Fruit fly (Drosophila melanogaster): ENCODE data around the gene Lkr.

Gene Lkr

dm6 chr3L:5569724-5570123, 40.6 kb upstream of the Lkr start:
- TF ChIP-seq Ets98B (GFP tag; IDR thresholded peaks at IDR 0.05) (peak; percentile 10; the same call in 1 of the 2 replicates), CG9948 (tag; optimal IDR thresholded peaks at IDR 0.05) (no peak)

- TF ChIP-seq CG12605 (GFP tag; IDR thresholded peaks at IDR 0.05) = no peak
- no peak for TF ChIP-seq EcR (GFP tag; optimal IDR thresholded peaks at IDR 0.05)
- TF ChIP-seq CG10348 (GFP tag; IDR thresholded peaks at IDR 0.05) = no peak
- no peak for TF ChIP-seq D1 (tag; optimal IDR thresholded peaks at IDR 0.05)
- TF ChIP-seq Ets98B (GFP tag; IDR thresholded peaks at IDR 0.05) = no peak
- no peak for TF ChIP-seq CG8159 (tag; optimal IDR thresholded peaks at IDR 0.05)
- TF ChIP-seq rn (GFP tag; IDR thresholded peaks at IDR 0.05) = no peak
- TF ChIP-seq CG8301 (tag; optimal IDR thresholded peaks at IDR 0.05) = no peak
- no peak for TF ChIP-seq Pif1A (GFP tag; optimal IDR thresholded peaks at IDR 0.05)
- TF ChIP-seq CG32121 (GFP tag; IDR thresholded peaks at IDR 0.05) = no peak
These were observed 39.2 kb upstream of the Lkr start for dm6 chr3L:5568361-5568760.

- no peak for TF ChIP-seq CG14655 (GFP tag; optimal IDR thresholded peaks at IDR 0.05)
- no peak for TF ChIP-seq Pif1B (GFP tag; optimal IDR thresholded peaks at IDR 0.05)
- TF ChIP-seq CG17806 (tag; optimal IDR thresholded peaks at IDR 0.05) = no peak
- TF ChIP-seq fd96Ca (GFP tag; IDR thresholded peaks at IDR 0.05) = no peak
- no peak for TF ChIP-seq CG8159 (tag; optimal IDR thresholded peaks at IDR 0.05)
- TF ChIP-seq Pif1A (GFP tag; optimal IDR thresholded peaks at IDR 0.05) = no peak
- no peak for TF ChIP-seq CG4496 (GFP tag; IDR thresholded peaks at IDR 0.05)
- no peak for TF ChIP-seq CG32121 (GFP tag; IDR thresholded peaks at IDR 0.05)
- no peak for TF ChIP-seq CG8301 (tag; optimal IDR thresholded peaks at IDR 0.05)
- no peak for TF ChIP-seq CG12605 (GFP tag; IDR thresholded peaks at IDR 0.05)
- no peak for TF ChIP-seq CG15710 (tag; optimal IDR thresholded peaks at IDR 0.05)
- no peak for TF ChIP-seq D1 (tag; optimal IDR thresholded peaks at IDR 0.05)
- TF ChIP-seq CG34367 (tag; optimal IDR thresholded peaks at IDR 0.05) = no peak
These were observed 36.0 kb upstream of the Lkr start, which contains the start of gene bc10 for dm6 chr3L:5565051-5565688. TSS of gene bc10 (plus strand) at chr3L:5565231.

- TF ChIP-seq gl (tag; optimal IDR thresholded peaks at IDR 0.05) (peak; percentile 1), rn (GFP tag; IDR thresholded peaks at IDR 0.05) (no peak)
These were observed 34.4 kb upstream of the Lkr start, which contains the start of the genes ScsbetaG and Sras for dm6 chr3L:5563309-5564182. TSS of gene ScsbetaG (minus strand) at chr3L:5563691. TSS of gene Sras (plus strand) at chr3L:5563774.

- TF ChIP-seq CG34367 (tag; optimal IDR thresholded peaks at IDR 0.05) (no peak), rn (GFP tag; IDR thresholded peaks at IDR 0.05) (no peak), CG8301 (tag; optimal IDR thresholded peaks at IDR 0.05) (no peak), CG13204 (GFP tag; optimal IDR thresholded peaks at IDR 0.05) (no peak), Ets98B (GFP tag; IDR thresholded peaks at IDR 0.05) (no peak)
These were observed 33.4 kb upstream of the Lkr start for dm6 chr3L:5562584-5562983.

- TF ChIP-seq CG8159 (tag; optimal IDR thresholded peaks at IDR 0.05) (no peak), EcR (GFP tag; optimal IDR thresholded peaks at IDR 0.05) (no peak), gl (tag; optimal IDR thresholded peaks at IDR 0.05) (no peak), Pif1A (GFP tag; optimal IDR thresholded peaks at IDR 0.05) (no peak), rn (GFP tag; IDR thresholded peaks at IDR 0.05) (no peak), Pif1B (GFP tag; optimal IDR thresholded peaks at IDR 0.05) (no peak), CG14655 (GFP tag; optimal IDR thresholded peaks at IDR 0.05) (no peak), CG4496 (GFP tag; IDR thresholded peaks at IDR 0.05) (no peak), fd96Ca (GFP tag; IDR thresholded peaks at IDR 0.05) (no peak), CG17806 (tag; optimal IDR thresholded peaks at IDR 0.05) (no peak)
These were observed 32.2 kb upstream of the Lkr start, which contains the start of gene sinu for dm6 chr3L:5561341-5561740. TSS of gene sinu (minus strand) at chr3L:5561598.

dm6 chr3L:5556195-5556594, 27.1 kb upstream of the Lkr start:
- TF ChIP-seq CG34367 (tag; optimal IDR thresholded peaks at IDR 0.05) (no peak), Pif1A (GFP tag; optimal IDR thresholded peaks at IDR 0.05) (no peak), CG17806 (tag; optimal IDR thresholded peaks at IDR 0.05) (no peak), CG9948 (tag; optimal IDR thresholded peaks at IDR 0.05) (no peak), CG14655 (GFP tag; optimal IDR thresholded peaks at IDR 0.05) (no peak), CG10348 (GFP tag; IDR thresholded peaks at IDR 0.05) (no peak), CG32121 (GFP tag; IDR thresholded peaks at IDR 0.05) (no peak), fd96Ca (GFP tag; IDR thresholded peaks at IDR 0.05) (no peak), CG15710 (tag; optimal IDR thresholded peaks at IDR 0.05) (no peak), Snoo (tag; optimal IDR thresholded peaks at IDR 0.05) (no peak), CG8159 (tag; optimal IDR thresholded peaks at IDR 0.05) (no peak), rn (GFP tag; IDR thresholded peaks at IDR 0.05) (no peak), Pif1B (GFP tag; optimal IDR thresholded peaks at IDR 0.05) (no peak), CG12605 (GFP tag; IDR thresholded peaks at IDR 0.05) (no peak)

Measured in whole organism, pupa.